Fruit fly (Drosophila melanogaster) whole organism, embryonic: ENCODE results near the gene CG43255.

Source experiments
- Antp ChIP-seq: fragments of 200-800 bp; sonication (Bioruptor generic); optimal IDR thresholded peaks from 3 replicates; lab custom pipeline; 2016; ENCODE audit warnings: missing biosample characterization, missing genetic modification characterization
- CG11085 ChIP-seq: fragments of 200-800 bp; sonication (Bioruptor generic); IDR thresholded peaks from 2 replicates; pipeline ENCODE4 v1.3.6; 2022; ENCODE audit warnings: missing biosample characterization, missing genetic modification characterization
- CG11695 ChIP-seq: fragments of 200-800 bp; sonication (Bioruptor generic); IDR thresholded peaks from 3 replicates; pipeline ENCODE4 v1.3.6; 2022; ENCODE audit warnings: missing biosample characterization, missing genetic modification characterization
- CG11696 ChIP-seq: fragments of 200-800 bp; sonication (Bioruptor generic); IDR thresholded peaks from 2 replicates; pipeline ENCODE4 v1.3.6; 2022; ENCODE audit warnings: missing biosample characterization, missing genetic modification characterization
- CG12155 ChIP-seq: fragments of 200-800 bp; sonication (Bioruptor generic); optimal IDR thresholded peaks from 3 replicates; lab custom pipeline; 2016; ENCODE audit warnings: missing biosample characterization, missing genetic modification characterization
- CG15601 ChIP-seq: fragments of 200-800 bp; sonication (Bioruptor generic); optimal IDR thresholded peaks from 3 replicates; lab custom pipeline; 2019; ENCODE audit warnings: missing biosample characterization, mild to moderate bottlenecking, missing genetic modification characterization, moderate library complexity
- CG30403 ChIP-seq: fragments of 200-800 bp; sonication (Bioruptor generic); optimal IDR thresholded peaks from 3 replicates; lab custom pipeline; 2016; ENCODE audit warnings: missing biosample characterization, missing genetic modification characterization
- CG32767 ChIP-seq: fragments of 200-800 bp; sonication (Bioruptor generic); IDR thresholded peaks from 2 replicates; pipeline ENCODE4 v1.3.6; 2022; ENCODE audit warnings: missing biosample characterization, missing genetic modification characterization
- CG34224 ChIP-seq: fragments of 200-800 bp; sonication (Bioruptor generic); IDR thresholded peaks from 3 replicates; pipeline ENCODE4 v1.3.6; 2022; ENCODE audit warnings: missing biosample characterization, missing genetic modification characterization; ENCODE audit not compliant: partially characterized antibody
- CG34422 ChIP-seq: fragments of 200-800 bp; sonication (Bioruptor generic); IDR thresholded peaks from 3 replicates; pipeline ENCODE4 v1.3.6; 2022; ENCODE audit warnings: missing biosample characterization, missing genetic modification characterization
- CG4424 ChIP-seq: fragments of 200-800 bp; sonication (Bioruptor generic); optimal IDR thresholded peaks from 3 replicates; lab custom pipeline; 2016; ENCODE audit warnings: missing biosample characterization, missing genetic modification characterization
- CG7963 ChIP-seq: fragments of 200-800 bp; sonication (Bioruptor generic); IDR thresholded peaks from 3 replicates; pipeline ENCODE4 v1.3.6; 2022; ENCODE audit warnings: missing biosample characterization, missing genetic modification characterization; ENCODE audit not compliant: partially characterized antibody
- CG8290 ChIP-seq, 3 experiments: fragments of 200-800 bp; sonication (Bioruptor generic); optimal IDR thresholded peaks; 2 replicates each; lab custom pipeline; 2016 to 2019; ENCODE audit warnings: missing biosample characterization in 3 of 3, missing genetic modification characterization in 3 of 3, mild to moderate bottlenecking in 2 of 3, moderate library complexity in 1 of 3
- CG8944 ChIP-seq: fragments of 200-800 bp; sonication (Bioruptor generic); optimal IDR thresholded peaks from 3 replicates; lab custom pipeline; 2016; ENCODE audit warnings: missing biosample characterization, missing genetic modification characterization
- CTCF ChIP-seq: fragments of 200-800 bp; sonication (Bioruptor generic); optimal IDR thresholded peaks from 2 replicates; lab custom pipeline; 2017; ENCODE audit warnings: missing biosample characterization, mild to moderate bottlenecking, missing genetic modification characterization, moderate library complexity
- Deaf1 ChIP-seq: fragments of 200-800 bp; optimal IDR thresholded peaks from 3 replicates; lab custom pipeline; 2019; ENCODE audit warnings: missing biosample characterization, mild to moderate bottlenecking, missing genetic modification characterization, moderate library complexity
- Dp ChIP-seq: fragments of 200-800 bp; sonication (Bioruptor generic); optimal IDR thresholded peaks from 2 replicates; lab custom pipeline; 2018; ENCODE audit warnings: missing biosample characterization, mild to moderate bottlenecking, missing genetic modification characterization, moderate library complexity
- E2f2 ChIP-seq: fragments of 200-800 bp; sonication (Bioruptor generic); IDR thresholded peaks from 2 replicates; pipeline ENCODE4 v1.3.6; 2022; ENCODE audit warnings: missing biosample characterization, missing genetic modification characterization
- Fer1 ChIP-seq: fragments of 200-800 bp; sonication (Bioruptor generic); optimal IDR thresholded peaks from 2 replicates; lab custom pipeline; 2017; ENCODE audit warnings: missing biosample characterization, mild to moderate bottlenecking, missing genetic modification characterization
- HmgD ChIP-seq: fragments of 200-800 bp; sonication (Bioruptor generic); optimal IDR thresholded peaks from 3 replicates; lab custom pipeline; 2016; ENCODE audit warnings: missing biosample characterization, missing genetic modification characterization
- Med ChIP-seq: fragments of 200-800 bp; sonication (Bioruptor generic); peaks from one replicate; lab custom pipeline; 2016; ENCODE audit warnings: missing biosample characterization, missing genetic modification characterization, mild to moderate bottlenecking, inconsistent platforms, moderate library complexity
- Mrtf ChIP-seq: fragments of 200-800 bp; sonication (Bioruptor generic); IDR thresholded peaks from 3 replicates; pipeline ENCODE4 v1.3.6; 2022; ENCODE audit warnings: missing biosample characterization, missing genetic modification characterization
- Nf-YC ChIP-seq: fragments of 200-800 bp; optimal IDR thresholded peaks from 3 replicates; lab custom pipeline; 2019; ENCODE audit warnings: missing biosample characterization, mild to moderate bottlenecking, missing genetic modification characterization, moderate library complexity
- Scr ChIP-seq: fragments of 200-800 bp; sonication (Bioruptor generic); IDR thresholded peaks from 2 replicates; pipeline ENCODE4 v1.3.6; 2022; ENCODE audit warnings: missing biosample characterization, missing genetic modification characterization; ENCODE audit not compliant: partially characterized antibody
- Taf1 ChIP-seq: fragments of 200-800 bp; sonication (Bioruptor generic); IDR thresholded peaks from 2 replicates; pipeline ENCODE4 v1.3.6; 2022; ENCODE audit warnings: missing biosample characterization, missing genetic modification characterization
- Tbp ChIP-seq: fragments of >200 bp; optimal IDR thresholded peaks from 2 replicates; lab custom pipeline; 2018; ENCODE audit warnings: missing biosample characterization, missing genetic modification characterization
- Trl ChIP-seq, 3 experiments: fragments of >200 bp in 2 of 3; fragments of 200-800 bp in 1 of 3; sonication (Bioruptor generic) in 1 of 3; optimal IDR thresholded peaks; 2 replicates in 1 of 3; 3 replicates in 2 of 3; lab custom pipeline; 2016 to 2017; ENCODE audit warnings: missing biosample characterization in 1 of 3, missing genetic modification characterization in 1 of 3
- abd-A ChIP-seq: fragments of 200-800 bp; sonication (Bioruptor generic); optimal IDR thresholded peaks from 3 replicates; lab custom pipeline; 2019; ENCODE audit warnings: missing biosample characterization, mild to moderate bottlenecking, missing genetic modification characterization, moderate library complexity
- aop ChIP-seq: fragments of 200-800 bp; sonication (Bioruptor generic); IDR thresholded peaks from 2 replicates; pipeline ENCODE4 v1.3.6; 2022; ENCODE audit warnings: missing biosample characterization, missing genetic modification characterization
- ash1 ChIP-seq: fragments of 200-800 bp; sonication (Bioruptor generic); optimal IDR thresholded peaks from 2 replicates; lab custom pipeline; 2018; ENCODE audit warnings: missing biosample characterization, mild to moderate bottlenecking, missing genetic modification characterization
- cas ChIP-seq: fragments of 200-800 bp; sonication (Bioruptor generic); IDR thresholded peaks from 2 replicates; pipeline ENCODE4 v1.3.6; 2022; ENCODE audit warnings: missing biosample characterization, missing genetic modification characterization
- chinmo ChIP-seq: fragments of 200-800 bp; sonication (Bioruptor generic); IDR thresholded peaks from 4 replicates; pipeline ENCODE4 v1.3.6; 2022; ENCODE audit warnings: missing biosample characterization, missing genetic modification characterization; ENCODE audit not compliant: partially characterized antibody
- chn ChIP-seq: fragments of 200-800 bp; sonication (Bioruptor generic); optimal IDR thresholded peaks from 2 replicates; lab custom pipeline; 2016; ENCODE audit warnings: missing biosample characterization, missing genetic modification characterization
- crol ChIP-seq: fragments of 200-800 bp; sonication (Bioruptor generic); IDR thresholded peaks from 2 replicates; pipeline ENCODE4 v1.3.6; 2022; ENCODE audit warnings: missing biosample characterization, missing genetic modification characterization
- crp ChIP-seq, 2 experiments: fragments of 200-800 bp; sonication (Bioruptor generic); optimal IDR thresholded peaks; 2 replicates in 1 of 2; 3 replicates in 1 of 2; lab custom pipeline; 2017; ENCODE audit warnings: missing biosample characterization in 2 of 2, missing genetic modification characterization in 2 of 2, mild to moderate bottlenecking in 1 of 2, moderate library complexity in 1 of 2
- da ChIP-seq: fragments of 200-800 bp; sonication (Bioruptor generic); optimal IDR thresholded peaks from 2 replicates; lab custom pipeline; 2016; ENCODE audit warnings: missing biosample characterization, missing genetic modification characterization
- ems ChIP-seq: fragments of 200-800 bp; sonication (Bioruptor generic); optimal IDR thresholded peaks from 3 replicates; lab custom pipeline; 2016; ENCODE audit warnings: missing biosample characterization, missing genetic modification characterization
- ftz-f1 ChIP-seq: fragments of 200-800 bp; sonication (Bioruptor generic); optimal IDR thresholded peaks from 2 replicates; lab custom pipeline; 2016; ENCODE audit warnings: missing biosample characterization, missing genetic modification characterization
- grn ChIP-seq: fragments of 200-800 bp; sonication (Bioruptor generic); optimal IDR thresholded peaks from 3 replicates; lab custom pipeline; 2017; ENCODE audit warnings: missing biosample characterization, missing genetic modification characterization
- kah ChIP-seq: fragments of 200-800 bp; sonication (Bioruptor generic); optimal IDR thresholded peaks from 2 replicates; lab custom pipeline; 2018; ENCODE audit warnings: missing biosample characterization, mild to moderate bottlenecking, missing genetic modification characterization
- mld ChIP-seq: fragments of 200-800 bp; sonication (Bioruptor generic); IDR thresholded peaks from 3 replicates; pipeline ENCODE4 v1.3.6; 2022; ENCODE audit warnings: missing biosample characterization, missing genetic modification characterization; ENCODE audit not compliant: partially characterized antibody
- nmo ChIP-seq: fragments of 200-800 bp; sonication (Bioruptor generic); optimal IDR thresholded peaks from 2 replicates; lab custom pipeline; 2018; ENCODE audit warnings: missing biosample characterization, mild to moderate bottlenecking, missing genetic modification characterization, moderate library complexity
- pb ChIP-seq: fragments of 200-800 bp; sonication (Bioruptor generic); optimal IDR thresholded peaks from 3 replicates; lab custom pipeline; 2016; ENCODE audit warnings: missing biosample characterization, missing genetic modification characterization
- pho ChIP-seq: fragments of 200-800 bp; sonication (Bioruptor generic); optimal IDR thresholded peaks from 2 replicates; lab custom pipeline; 2016; ENCODE audit warnings: missing biosample characterization, missing genetic modification characterization
- salm ChIP-seq: fragments of 200-800 bp; sonication (Bioruptor generic); optimal IDR thresholded peaks from 2 replicates; lab custom pipeline; 2018; ENCODE audit warnings: missing biosample characterization, mild to moderate bottlenecking, missing genetic modification characterization
- sens ChIP-seq: fragments of 200-800 bp; sonication (Bioruptor generic); peaks from one replicate; lab custom pipeline; 2016; ENCODE audit warnings: missing biosample characterization, missing genetic modification characterization

CG43255 gene

DNA sequence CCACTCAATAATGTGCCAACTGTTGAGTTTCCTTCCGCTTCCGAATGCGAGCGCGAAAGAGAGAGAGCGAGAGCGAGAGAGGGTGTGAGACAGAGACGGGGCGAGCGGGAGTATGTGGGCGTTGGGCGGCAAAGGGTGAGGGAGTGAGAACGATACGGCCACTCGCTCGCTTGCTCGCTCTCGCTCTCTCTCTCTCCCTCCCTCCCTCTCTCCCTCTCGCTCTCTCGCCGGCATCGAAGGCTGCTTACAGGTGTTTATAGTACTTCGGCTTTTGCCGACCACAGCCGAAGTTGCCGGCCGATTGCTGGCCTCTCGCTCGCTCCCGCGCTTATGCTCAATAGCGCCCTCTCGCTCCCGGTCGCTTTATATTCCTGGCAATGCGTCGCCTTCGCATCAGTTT lies 1.0 kb downstream of the CG43255 start (continued):
- peak; percentile 23 for TF ChIP-seq HmgD
- TF ChIP-seq CG11085 = no peak
- peak; percentile 1 for TF ChIP-seq nmo (GFP tag; lab: Kevin White, UChicago)
- 0 out of 3 replicates have a peak, but pooled peaks have one; percentile 17 for TF ChIP-seq CG34224 (GFP tag; lab: Robert Waterston, UW)
- TF ChIP-seq CG8944 (GFP tag; lab: Kevin White, UChicago) = no peak
- peak; percentile 58 for TF ChIP-seq sens (GFP tag; lab: Kevin White, UChicago)
- 0 out of 2 replicates have a peak, but pooled peaks have one; percentile 6 for TF ChIP-seq Taf1 (GFP tag; lab: Robert Waterston, UW)
- no peak for TF ChIP-seq pb
- TF ChIP-seq CG34422 (GFP tag; lab: Robert Waterston, UW) = peak; percentile 45; the same call in 1 of the 3 replicates
- TF ChIP-seq CG7963 (GFP tag; lab: Robert Waterston, UW) = no peak
- 0 out of 2 replicates have a peak, but pooled peaks have one; percentile 28 for TF ChIP-seq aop (GFP tag; lab: Robert Waterston, UW)
- TF ChIP-seq mld (GFP tag; lab: Robert Waterston, UW) = no peak
- peak; percentile 90 for TF ChIP-seq crol (GFP tag; lab: Robert Waterston, UW)
- TF ChIP-seq salm (tag; lab: Kevin White, UChicago) = no peak
- TF ChIP-seq kah (GFP tag; lab: Kevin White, UChicago) = peak; percentile 92
- TF ChIP-seq grn (GFP tag; lab: Kevin White, UChicago) = no peak
- peak; percentile 56 to 67 for TF ChIP-seq Trl (optimal IDR thresholded peaks at IDR 0.05; lab: Kevin White, UChicago)
- no peak for TF ChIP-seq Trl (GFP tag; optimal IDR thresholded peaks at IDR 0.05; lab: Kevin White, UChicago)
- TF ChIP-seq abd-A (tag; lab: Kevin White, UChicago) = peak; percentile 70
- TF ChIP-seq crp (GFP tag; optimal IDR thresholded peaks at IDR 0.05; lab: Kevin White, UChicago) = no peak
- TF ChIP-seq CG30403 (GFP tag; lab: Kevin White, UChicago) = no peak
- 0 out of 3 replicates have a peak, but pooled peaks have one; percentile 18 for TF ChIP-seq CG11695 (GFP tag; lab: Robert Waterston, UW)
- 0 out of 2 replicates have a peak, but pooled peaks have one; percentile 30 for TF ChIP-seq CG11696 (GFP tag; lab: Robert Waterston, UW)
- TF ChIP-seq ftz-f1 (GFP tag; lab: Kevin White, UChicago) = peak; percentile 19
- TF ChIP-seq CG8290 (GFP tag; optimal IDR thresholded peaks at IDR 0.05; lab: Kevin White, UChicago) = peak; percentile 31
- TF ChIP-seq CG8290 (tag; optimal IDR thresholded peaks at IDR 0.05; lab: Kevin White, UChicago) = peak; percentile 30 to 49
- peak; percentile 14 for TF ChIP-seq Fer1 (GFP tag; lab: Kevin White, UChicago)
- no peak for TF ChIP-seq Scr
- no peak for TF ChIP-seq CG32767 (GFP tag; lab: Robert Waterston, UW)
- TF ChIP-seq Med (GFP tag; lab: Kevin White, UChicago) = peak; percentile 75
- 0 out of 4 replicates have a peak, but pooled peaks have one; percentile 13 for TF ChIP-seq chinmo (GFP tag; lab: Robert Waterston, UW)
- TF ChIP-seq Antp (GFP tag; lab: Kevin White, UChicago) = peak; percentile 4
- no peak for TF ChIP-seq CG4424 (GFP tag; lab: Kevin White, UChicago)
- TF ChIP-seq pho = no peak
- TF ChIP-seq ash1 = no peak
- TF ChIP-seq Deaf1 (tag; lab: Kevin White, UChicago) = peak; percentile 100
- no peak for TF ChIP-seq cas
- no peak for TF ChIP-seq chn
- peak; percentile 11 for TF ChIP-seq CG12155
- no peak for TF ChIP-seq Dp (GFP tag; lab: Kevin White, UChicago)
- peak; percentile 76 for TF ChIP-seq Nf-YC (tag; lab: Kevin White, UChicago)
- no peak for TF ChIP-seq ems
- TF ChIP-seq da (GFP tag; lab: Kevin White, UChicago) = peak; percentile 22
- TF ChIP-seq Mrtf (GFP tag; lab: Robert Waterston, UW) = no peak
- TF ChIP-seq E2f2 (GFP tag; lab: Robert Waterston, UW) = no peak
- no peak for TF ChIP-seq Tbp
- TF ChIP-seq CG15601 (tag; lab: Kevin White, UChicago) = no peak
- no peak for TF ChIP-seq CTCF (GFP tag; lab: Kevin White, UChicago)
- TF ChIP-seq, all 482 proteins: peak for 46
